Fruit fly (Drosophila melanogaster) whole organism, prepupa: ENCODE results near the gene CG14153.

Source experiments
- Blimp-1 ChIP-seq: fragments of 200-800 bp; sonication (Bioruptor generic); optimal IDR thresholded peaks from 3 replicates; lab custom pipeline; 2017; ENCODE audit warnings: missing biosample characterization, missing genetic modification characterization, mild to moderate bottlenecking, moderate library complexity, missing genetic modification reagents
- CG10631 ChIP-seq: fragments of 200-800 bp; sonication (Bioruptor generic); optimal IDR thresholded peaks from 2 replicates; lab custom pipeline; 2016; ENCODE audit warnings: missing biosample characterization, missing genetic modification characterization
- CG10669 ChIP-seq: fragments of 200-800 bp; sonication (Bioruptor generic); optimal IDR thresholded peaks from 3 replicates; lab custom pipeline; 2018; ENCODE audit warnings: missing biosample characterization, mild to moderate bottlenecking, missing genetic modification characterization, moderate library complexity
- CG11294 ChIP-seq: fragments of 200-800 bp; sonication (Bioruptor generic); IDR thresholded peaks from 2 replicates; pipeline ENCODE4 v1.3.6; 2022; ENCODE audit warnings: missing biosample characterization, missing genetic modification characterization
- CG11902 ChIP-seq: fragments of 200-800 bp; sonication (Bioruptor generic); optimal IDR thresholded peaks from 3 replicates; lab custom pipeline; 2016; ENCODE audit warnings: missing biosample characterization, missing genetic modification characterization
- CG1621 ChIP-seq: fragments of 200-800 bp; sonication (Bioruptor generic); optimal IDR thresholded peaks from 3 replicates; lab custom pipeline; 2018; ENCODE audit warnings: missing biosample characterization, mild to moderate bottlenecking, missing genetic modification characterization
- CG3032 ChIP-seq: fragments of 200-800 bp; optimal IDR thresholded peaks from 2 replicates; lab custom pipeline; 2019; ENCODE audit warnings: missing biosample characterization, mild to moderate bottlenecking, missing genetic modification characterization, moderate library complexity
- CG32006 ChIP-seq: fragments of 200-800 bp; sonication (Bioruptor generic); optimal IDR thresholded peaks from 3 replicates; lab custom pipeline; 2017; ENCODE audit warnings: missing biosample characterization, mild to moderate bottlenecking, missing genetic modification characterization
- CG3919 ChIP-seq: fragments of 200-800 bp; sonication (Bioruptor generic); optimal IDR thresholded peaks from 3 replicates; lab custom pipeline; 2016; ENCODE audit warnings: missing biosample characterization, missing genetic modification characterization
- CG6276 ChIP-seq: fragments of 200-800 bp; sonication (Bioruptor generic); optimal IDR thresholded peaks from 2 replicates; lab custom pipeline; 2017; ENCODE audit warnings: missing biosample characterization, mild to moderate bottlenecking, missing genetic modification characterization
- CG6792 ChIP-seq: fragments of 200-800 bp; sonication (Bioruptor generic); optimal IDR thresholded peaks from 3 replicates; lab custom pipeline; 2016; ENCODE audit warnings: missing biosample characterization, missing genetic modification characterization
- CG6808 ChIP-seq: fragments of 200-800 bp; sonication (Bioruptor generic); optimal IDR thresholded peaks from 3 replicates; lab custom pipeline; 2017; ENCODE audit warnings: missing biosample characterization, missing genetic modification characterization, mild to moderate bottlenecking, moderate library complexity, missing genetic modification reagents
- CG6854 ChIP-seq: fragments of 200-800 bp; sonication (Bioruptor generic); optimal IDR thresholded peaks from 2 replicates; lab custom pipeline; 2017; ENCODE audit warnings: missing biosample characterization, mild to moderate bottlenecking, missing genetic modification characterization
- CG7368 ChIP-seq: fragments of 200-800 bp; sonication (Bioruptor generic); optimal IDR thresholded peaks from 3 replicates; lab custom pipeline; 2016; ENCODE audit warnings: missing biosample characterization, missing genetic modification characterization
- CG8319 ChIP-seq: fragments of 200-800 bp; sonication (Bioruptor generic); optimal IDR thresholded peaks from 3 replicates; lab custom pipeline; 2016; ENCODE audit warnings: missing biosample characterization, missing genetic modification characterization
- CG9139 ChIP-seq: fragments of 200-800 bp; sonication (Bioruptor generic); optimal IDR thresholded peaks from 3 replicates; lab custom pipeline; 2017; ENCODE audit warnings: missing biosample characterization, mild to moderate bottlenecking, missing genetic modification characterization
- Eip75B ChIP-seq: fragments of 200-800 bp; sonication (Bioruptor generic); optimal IDR thresholded peaks from 3 replicates; lab custom pipeline; 2016; ENCODE audit warnings: missing biosample characterization, missing genetic modification characterization
- Eip93F ChIP-seq: fragments of 200-800 bp; sonication (Bioruptor generic); optimal IDR thresholded peaks from 2 replicates; lab custom pipeline; 2016; ENCODE audit warnings: missing biosample characterization, mild to moderate bottlenecking, missing genetic modification characterization
- Gug ChIP-seq: fragments of 200-800 bp; sonication (Bioruptor generic); IDR thresholded peaks from 2 replicates; pipeline ENCODE4 v1.3.6; 2022; ENCODE audit warnings: missing biosample characterization, missing genetic modification characterization
- Hr38 ChIP-seq: sonication (Bioruptor generic); optimal IDR thresholded peaks from 2 replicates; lab custom pipeline; 2016; ENCODE audit warnings: missing biosample characterization, missing genetic modification characterization
- Hr39 ChIP-seq: fragments of 200-800 bp; sonication (Bioruptor generic); optimal IDR thresholded peaks from 2 replicates; lab custom pipeline; 2016; ENCODE audit warnings: missing biosample characterization, missing genetic modification characterization
- Lpt ChIP-seq: fragments of 200-800 bp; sonication (Bioruptor generic); optimal IDR thresholded peaks from 3 replicates; lab custom pipeline; 2016; ENCODE audit warnings: missing biosample characterization, missing genetic modification characterization
- Smox ChIP-seq: fragments of 200-800 bp; sonication (Bioruptor generic); optimal IDR thresholded peaks from 3 replicates; lab custom pipeline; 2016; ENCODE audit warnings: missing biosample characterization, missing genetic modification characterization
- Sox15 ChIP-seq: fragments of 200-800 bp; sonication (Bioruptor generic); optimal IDR thresholded peaks from 3 replicates; lab custom pipeline; 2016; ENCODE audit warnings: missing biosample characterization, missing genetic modification characterization
- achi ChIP-seq: fragments of 200-800 bp; sonication (Bioruptor generic); optimal IDR thresholded peaks from 3 replicates; lab custom pipeline; 2016; ENCODE audit warnings: missing biosample characterization, missing genetic modification characterization
- acj6 ChIP-seq: fragments of 200-800 bp; sonication (Bioruptor generic); optimal IDR thresholded peaks from 3 replicates; lab custom pipeline; 2016; ENCODE audit warnings: missing biosample characterization, missing genetic modification characterization
- cyc ChIP-seq: fragments of 200-800 bp; sonication (Bioruptor generic); optimal IDR thresholded peaks from 3 replicates; lab custom pipeline; 2016; ENCODE audit warnings: missing biosample characterization, missing genetic modification characterization
- dac ChIP-seq: fragments of 200-800 bp; sonication (Bioruptor generic); optimal IDR thresholded peaks from 2 replicates; lab custom pipeline; 2017; ENCODE audit warnings: missing biosample characterization, mild to moderate bottlenecking, missing genetic modification characterization
- eg ChIP-seq: fragments of 200-800 bp; sonication (Bioruptor generic); IDR thresholded peaks from 3 replicates; pipeline ENCODE4 v1.3.6; 2022; ENCODE audit warnings: missing biosample characterization, missing genetic modification characterization
- esn ChIP-seq: fragments of 200-800 bp; sonication (Bioruptor generic); optimal IDR thresholded peaks from 2 replicates; lab custom pipeline; 2016; ENCODE audit warnings: missing biosample characterization, mild to moderate bottlenecking, missing genetic modification characterization, moderate library complexity
- fd85E ChIP-seq: fragments of 200-800 bp; sonication (Bioruptor generic); optimal IDR thresholded peaks from 3 replicates; lab custom pipeline; 2016; ENCODE audit warnings: missing biosample characterization, missing genetic modification characterization
- fkh ChIP-seq: fragments of 200-800 bp; sonication (Bioruptor generic); optimal IDR thresholded peaks from 3 replicates; lab custom pipeline; 2017; ENCODE audit warnings: missing biosample characterization, mild to moderate bottlenecking, missing genetic modification characterization, moderate library complexity
- ss ChIP-seq, 2 experiments: fragments of 200-800 bp; sonication (Bioruptor generic); optimal IDR thresholded peaks; 2 replicates in 1 of 2; 3 replicates in 1 of 2; lab custom pipeline; 2017 to 2018; ENCODE audit warnings: mild to moderate bottlenecking in 2 of 2, missing biosample characterization in 2 of 2, missing genetic modification characterization in 2 of 2, moderate library complexity in 1 of 2
- svp ChIP-seq: fragments of 200-800 bp; sonication (Bioruptor generic); peaks from one replicate; lab custom pipeline; 2016; ENCODE audit warnings: missing biosample characterization, missing genetic modification characterization
- topi ChIP-seq: fragments of 200-800 bp; sonication (Bioruptor generic); optimal IDR thresholded peaks from 3 replicates; lab custom pipeline; 2016; ENCODE audit warnings: missing biosample characterization, missing genetic modification characterization

CG14153 gene

dm6 chr3L:10643228-10643627 lies at the start of gene CG14153:
TSS of gene CG14153 (plus strand) at chr3L:10643528.
- no peak for TF ChIP-seq Smox (GFP tag; lab: Kevin White, UChicago)
- TF ChIP-seq CG8319 (GFP tag; lab: Kevin White, UChicago) = no peak
- TF ChIP-seq CG7368 = no peak
- TF ChIP-seq topi (GFP tag; lab: Kevin White, UChicago) = no peak
- no peak for TF ChIP-seq eg (GFP tag; lab: Robert Waterston, UW)
- no peak for TF ChIP-seq fkh
- no peak for TF ChIP-seq CG11294 (GFP tag; lab: Robert Waterston, UW)
- no peak for TF ChIP-seq fd85E
- TF ChIP-seq Eip93F (GFP tag; lab: Kevin White, UChicago) = no peak
- TF ChIP-seq Blimp-1 (GFP tag; lab: Kevin White, UChicago) = no peak
- no peak for TF ChIP-seq svp (GFP tag; lab: Kevin White, UChicago)
- no peak for TF ChIP-seq CG9139 (GFP tag; lab: Kevin White, UChicago)
- TF ChIP-seq acj6 = no peak
- no peak for TF ChIP-seq CG3032 (tag; lab: Kevin White, UChicago)
- TF ChIP-seq CG6792 (GFP tag; lab: Kevin White, UChicago) = no peak
- TF ChIP-seq, all 60 proteins: peak for 0

- TF ChIP-seq CG32006 (GFP tag; lab: Kevin White, UChicago) (no peak), Lpt (GFP tag; lab: Kevin White, UChicago) (no peak), esn (GFP tag; lab: Kevin White, UChicago) (no peak), CG9139 (GFP tag; lab: Kevin White, UChicago) (no peak)
These were observed 43.8 kb upstream of the CG14153 start for dm6 chr3L:10599512-10599911.

DNA sequence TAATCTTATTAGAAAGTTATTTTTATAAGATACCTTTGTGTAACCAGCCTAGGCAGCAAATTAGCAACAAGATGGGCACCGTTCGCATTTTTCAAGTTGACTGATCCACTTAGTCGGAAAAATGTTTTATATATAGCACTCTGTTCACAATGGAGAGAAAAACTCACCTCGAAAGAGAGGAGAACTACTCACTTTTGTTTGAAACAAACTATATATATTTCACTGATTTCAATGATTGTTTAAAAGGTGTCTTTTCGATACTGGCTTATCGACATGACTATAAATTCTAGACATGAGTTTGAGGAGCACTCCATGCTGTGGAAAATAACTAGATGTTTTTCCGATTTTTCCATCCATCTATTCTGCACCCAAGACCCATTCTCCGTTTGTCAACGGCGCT lies 19.9 kb upstream of the CG14153 start, which contains the start of gene CG42521:
CG42521 (minus strand) TSS at position 101 of the 400 bp plus-strand sequence.
- TF ChIP-seq Hr39 (GFP tag; lab: Kevin White, UChicago) (no peak), ss (GFP tag; optimal IDR thresholded peaks at IDR 0.05; lab: Kevin White, UChicago) (no peak), Hr38 (GFP tag; lab: Kevin White, UChicago) (no peak), Lpt (GFP tag; lab: Kevin White, UChicago) (no peak), topi (GFP tag; lab: Kevin White, UChicago) (no peak), CG6792 (GFP tag; lab: Kevin White, UChicago) (no peak), dac (no peak), Eip75B (GFP tag; lab: Kevin White, UChicago) (no peak)
- TF ChIP-seq, all 60 proteins: peak for 0

DNA sequence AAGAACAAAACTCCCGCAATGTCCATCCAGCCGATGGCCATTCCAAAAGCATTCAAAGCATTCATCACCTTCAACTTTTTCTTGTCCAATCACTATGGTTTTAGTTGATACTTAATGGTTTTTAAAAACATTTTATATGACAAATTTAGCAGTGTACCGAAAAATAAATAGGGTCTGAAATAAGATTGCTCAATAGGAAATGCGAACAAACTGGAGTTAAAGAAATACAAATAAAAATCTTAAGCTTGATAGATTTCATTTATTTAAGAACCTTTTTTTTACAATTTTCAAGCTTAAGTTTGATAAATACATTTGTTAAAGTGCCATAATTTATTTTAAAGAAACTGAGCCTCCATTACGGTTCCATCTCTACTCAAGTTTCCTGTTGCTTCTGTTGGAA lies 17.8 kb upstream of the CG14153 start, which contains the start of gene CG43127:
CG43127 (minus strand) TSS at position 101 of the 400 bp plus-strand sequence.
- TF ChIP-seq CG8319 (GFP tag; lab: Kevin White, UChicago) (no peak), eg (GFP tag; lab: Robert Waterston, UW) (no peak), CG10669 (no peak), esn (GFP tag; lab: Kevin White, UChicago) (no peak), ss (GFP tag; optimal IDR thresholded peaks at IDR 0.05; lab: Kevin White, UChicago) (no peak), CG6276 (GFP tag; lab: Kevin White, UChicago) (no peak), Lpt (GFP tag; lab: Kevin White, UChicago) (no peak), achi (GFP tag; lab: Kevin White, UChicago) (no peak), CG3919 (no peak)

dm6 chr3L:10626199-10626598 lies 17.1 kb upstream of the CG14153 start, which contains the start of gene CG34238:
TSS of gene CG34238 (plus strand) at chr3L:10626499.
- TF ChIP-seq CG3032 (tag; lab: Kevin White, UChicago) (no peak), Gug (no peak), fd85E (no peak), eg (GFP tag; lab: Robert Waterston, UW) (no peak), Smox (GFP tag; lab: Kevin White, UChicago) (no peak), Sox15 (GFP tag; lab: Kevin White, UChicago) (no peak), cyc (no peak), CG6808 (GFP tag; lab: Kevin White, UChicago) (no peak), CG6854 (GFP tag; lab: Kevin White, UChicago) (no peak), CG11902 (GFP tag; lab: Kevin White, UChicago) (no peak), acj6 (no peak), CG10631 (no peak), CG11294 (GFP tag; lab: Robert Waterston, UW) (no peak), CG1621 (tag; lab: Kevin White, UChicago) (no peak), Blimp-1 (GFP tag; lab: Kevin White, UChicago) (no peak)
